ENCODE assay signal across 5 fruit fly cellular contexts in genomic region chrX:16391397-16391796, dm6.
TF ChIP-seq lines count a peak whose summit lies in the region.

TSS of gene TH1 (minus strand) at chrX:16391438.
TSS of gene mei-41 (plus strand) at chrX:16391698.

- TF ChIP-seq CTCF in whole organism, embryonic (GFP tag; optimal IDR thresholded peaks at IDR 0.05; lab: Kevin White, UChicago): peak; percentile 6

TF ChIP-seq in whole organism, adult, 20 proteins besides CTCF, POLR2A, EP300 and RAD21 (continues in another document):
- TF ChIP-seq pad (GFP tag; optimal IDR thresholded peaks at IDR 0.05; lab: Kevin White, UChicago) (peak; percentile 63), bab1 (GFP tag; optimal IDR thresholded peaks at IDR 0.05; lab: Kevin White, UChicago) (peak; percentile 86), cnc (optimal IDR thresholded peaks at IDR 0.05; lab: Kevin White, UChicago) (no peak), CG11617 (GFP tag; optimal IDR thresholded peaks at IDR 0.05; lab: Kevin White, UChicago) (peak; percentile 81), tj (GFP tag; optimal IDR thresholded peaks at IDR 0.05; lab: Kevin White, UChicago) (peak; percentile 61), cic (GFP tag; optimal IDR thresholded peaks at IDR 0.05; lab: Kevin White, UChicago) (no peak), CG1620 (GFP tag; optimal IDR thresholded peaks at IDR 0.05; lab: Kevin White, UChicago) (peak; percentile 67), toe (GFP tag; optimal IDR thresholded peaks at IDR 0.05; lab: Kevin White, UChicago) (no peak), Hr96 (GFP tag; optimal IDR thresholded peaks at IDR 0.05; lab: Kevin White, UChicago) (no peak), CG7045 (GFP tag; optimal IDR thresholded peaks at IDR 0.05; lab: Kevin White, UChicago) (peak; percentile 65), CG12768 (GFP tag; optimal IDR thresholded peaks at IDR 0.05; lab: Kevin White, UChicago) (peak; percentile 59), Crg-1 (GFP tag; optimal IDR thresholded peaks at IDR 0.05; lab: Kevin White, UChicago) (peak; percentile 58), Mnt (GFP tag; optimal IDR thresholded peaks at IDR 0.05; lab: Kevin White, UChicago) (peak; percentile 68), CG33017 (tag; optimal IDR thresholded peaks at IDR 0.05; lab: Kevin White, UChicago) (peak; percentile 48), CG5204 (GFP tag; optimal IDR thresholded peaks at IDR 0.05; lab: Kevin White, UChicago) (no peak), kay (GFP tag; lab: Kevin White, UChicago; ENCODE audit: borderline replicate concordance) (no peak), ovo (GFP tag; optimal IDR thresholded peaks at IDR 0.05; lab: Kevin White, UChicago) (peak; percentile 62), Clk (GFP tag; optimal IDR thresholded peaks at IDR 0.05; lab: Kevin White, UChicago) (peak; percentile 64)

TF ChIP-seq in whole organism, embryonic, 481 proteins besides CTCF, POLR2A, EP300 and RAD21 (continues in another document):
- TF ChIP-seq CG32532 (GFP tag; IDR thresholded peaks at IDR 0.05; lab: Robert Waterston, UW): peak; percentile 96
- TF ChIP-seq stc (GFP tag; IDR thresholded peaks at IDR 0.05; lab: Robert Waterston, UW): peak; percentile 89
- TF ChIP-seq salm (tag; optimal IDR thresholded peaks at IDR 0.05; lab: Kevin White, UChicago): peak; percentile 73
- TF ChIP-seq MESR4 (GFP tag; optimal IDR thresholded peaks at IDR 0.05; lab: Kevin White, UChicago): no peak
- TF ChIP-seq wek (GFP tag; optimal IDR thresholded peaks at IDR 0.05; lab: Kevin White, UChicago): no peak
- TF ChIP-seq CG31441 (GFP tag; IDR thresholded peaks at IDR 0.05; lab: Robert Waterston, UW): no peak; the same call in none of the 2 replicates
- peak; percentile 96 for TF ChIP-seq Awh (GFP tag; IDR thresholded peaks at IDR 0.05; lab: Robert Waterston, UW)
- TF ChIP-seq NC2β (GFP tag; optimal IDR thresholded peaks at IDR 0.05; lab: Kevin White, UChicago): peak; percentile 27
- TF ChIP-seq CoRest (tag; optimal IDR thresholded peaks at IDR 0.05; lab: Kevin White, UChicago): peak; percentile 96
- TF ChIP-seq z (GFP tag; IDR thresholded peaks at IDR 0.05; lab: Robert Waterston, UW): no peak
- TF ChIP-seq BEAF-32 (GFP tag; optimal IDR thresholded peaks at IDR 0.05; lab: Kevin White, UChicago): peak; percentile 63
- TF ChIP-seq CG4404 (GFP tag; IDR thresholded peaks at IDR 0.05; lab: Robert Waterston, UW): peak; percentile 95
- no peak for TF ChIP-seq CG15011 (GFP tag; optimal IDR thresholded peaks at IDR 0.05; lab: Kevin White, UChicago)
- peak; percentile 19 for TF ChIP-seq Atf-2 (GFP tag; optimal IDR thresholded peaks at IDR 0.05; lab: Kevin White, UChicago)
- peak; percentile 83 for TF ChIP-seq CG18619 (GFP tag; optimal IDR thresholded peaks at IDR 0.05; lab: Kevin White, UChicago)
- peak; percentile 43 for TF ChIP-seq CG9609 (GFP tag; optimal IDR thresholded peaks at IDR 0.05; lab: Kevin White, UChicago)
- TF ChIP-seq Hr78 (GFP tag; optimal IDR thresholded peaks at IDR 0.05; lab: Kevin White, UChicago): no peak
- TF ChIP-seq D19B (GFP tag; optimal IDR thresholded peaks at IDR 0.05; lab: Kevin White, UChicago): no peak
- TF ChIP-seq pb (GFP tag; optimal IDR thresholded peaks at IDR 0.05; lab: Kevin White, UChicago): no peak

TF ChIP-seq in whole organism, prepupa, 60 proteins besides CTCF, POLR2A, EP300 and RAD21 (continues in another document):
- TF ChIP-seq Blimp-1 (GFP tag; optimal IDR thresholded peaks at IDR 0.05; lab: Kevin White, UChicago): no peak
- TF ChIP-seq Lpt (GFP tag; optimal IDR thresholded peaks at IDR 0.05; lab: Kevin White, UChicago): peak; percentile 58
- peak; percentile 95 for TF ChIP-seq eg (GFP tag; IDR thresholded peaks at IDR 0.05; lab: Robert Waterston, UW)
- TF ChIP-seq Eip75B (GFP tag; optimal IDR thresholded peaks at IDR 0.05; lab: Kevin White, UChicago): no peak
- TF ChIP-seq salr (GFP tag; optimal IDR thresholded peaks at IDR 0.05; lab: Kevin White, UChicago): peak in 1 of 2 experiments; percentile 65
- TF ChIP-seq CG16779 (tag; optimal IDR thresholded peaks at IDR 0.05; lab: Kevin White, UChicago): no peak
- peak; percentile 84 for TF ChIP-seq CG10631 (GFP tag; optimal IDR thresholded peaks at IDR 0.05; lab: Kevin White, UChicago)
- TF ChIP-seq CG8319 (GFP tag; optimal IDR thresholded peaks at IDR 0.05; lab: Kevin White, UChicago): no peak
- TF ChIP-seq Met (GFP tag; optimal IDR thresholded peaks at IDR 0.05; lab: Kevin White, UChicago): no peak
- no peak for TF ChIP-seq Sox14 (GFP tag; optimal IDR thresholded peaks at IDR 0.05; lab: Kevin White, UChicago)
- TF ChIP-seq svp (GFP tag; lab: Kevin White, UChicago): no peak
- peak; percentile 74 for TF ChIP-seq CG4318 (GFP tag; optimal IDR thresholded peaks at IDR 0.05; lab: Kevin White, UChicago)
- no peak for TF ChIP-seq pdm3 (GFP tag; optimal IDR thresholded peaks at IDR 0.05; lab: Kevin White, UChicago)
- TF ChIP-seq cyc (GFP tag; optimal IDR thresholded peaks at IDR 0.05; lab: Kevin White, UChicago): peak; percentile 70
- TF ChIP-seq net (GFP tag; optimal IDR thresholded peaks at IDR 0.05; lab: Kevin White, UChicago): no peak
- no peak for TF ChIP-seq Hr38 (GFP tag; optimal IDR thresholded peaks at IDR 0.05; lab: Kevin White, UChicago)
- no peak for TF ChIP-seq OdsH (GFP tag; optimal IDR thresholded peaks at IDR 0.05; lab: Kevin White, UChicago)
- TF ChIP-seq CG6808 (GFP tag; optimal IDR thresholded peaks at IDR 0.05; lab: Kevin White, UChicago): no peak
- TF ChIP-seq Eip78C (GFP tag; lab: Kevin White, UChicago): no peak
- TF ChIP-seq Eip93F (GFP tag; optimal IDR thresholded peaks at IDR 0.05; lab: Kevin White, UChicago): peak; percentile 49
- TF ChIP-seq CG8119 (GFP tag; IDR thresholded peaks at IDR 0.05; lab: Robert Waterston, UW): peak; percentile 84

TF ChIP-seq in whole organism, pupa, 21 proteins besides CTCF, POLR2A, EP300 and RAD21:
- TF ChIP-seq EcR (GFP tag; optimal IDR thresholded peaks at IDR 0.05; lab: Kevin White, UChicago): no peak
- TF ChIP-seq CG17806 (tag; optimal IDR thresholded peaks at IDR 0.05; lab: Kevin White, UChicago): peak; percentile 83
- TF ChIP-seq Ets98B (GFP tag; IDR thresholded peaks at IDR 0.05; lab: Robert Waterston, UW): peak; percentile 92
- TF ChIP-seq D1 (tag; optimal IDR thresholded peaks at IDR 0.05; lab: Kevin White, UChicago): no peak
- peak; percentile 91 for TF ChIP-seq fd96Ca (GFP tag; IDR thresholded peaks at IDR 0.05; lab: Robert Waterston, UW)
- TF ChIP-seq CG8159 (tag; optimal IDR thresholded peaks at IDR 0.05; lab: Kevin White, UChicago): peak; percentile 87
- TF ChIP-seq Snoo (tag; optimal IDR thresholded peaks at IDR 0.05; lab: Kevin White, UChicago): no peak
- TF ChIP-seq CG34367 (tag; optimal IDR thresholded peaks at IDR 0.05; lab: Kevin White, UChicago): peak; percentile 68
- TF ChIP-seq Pif1B (GFP tag; optimal IDR thresholded peaks at IDR 0.05; lab: Kevin White, UChicago): no peak
- peak; percentile 93 for TF ChIP-seq CG4496 (GFP tag; IDR thresholded peaks at IDR 0.05; lab: Robert Waterston, UW)
- peak; percentile 87 for TF ChIP-seq rn (GFP tag; IDR thresholded peaks at IDR 0.05; lab: Robert Waterston, UW)
- no peak for TF ChIP-seq CG13204 (GFP tag; optimal IDR thresholded peaks at IDR 0.05; lab: Kevin White, UChicago)
- TF ChIP-seq CG12605 (GFP tag; IDR thresholded peaks at IDR 0.05; lab: Robert Waterston, UW): peak; percentile 79
- TF ChIP-seq CG9948 (tag; optimal IDR thresholded peaks at IDR 0.05; lab: Kevin White, UChicago): peak; percentile 82
- TF ChIP-seq CG14655 (GFP tag; optimal IDR thresholded peaks at IDR 0.05; lab: Kevin White, UChicago): no peak
- TF ChIP-seq Pif1A (GFP tag; optimal IDR thresholded peaks at IDR 0.05; lab: Kevin White, UChicago): no peak
- peak; percentile 82 for TF ChIP-seq CG10348 (GFP tag; IDR thresholded peaks at IDR 0.05; lab: Robert Waterston, UW)
- TF ChIP-seq gl (tag; optimal IDR thresholded peaks at IDR 0.05; lab: Kevin White, UChicago): peak; percentile 19
- peak; percentile 88 for TF ChIP-seq CG15710 (tag; optimal IDR thresholded peaks at IDR 0.05; lab: Kevin White, UChicago)
- peak; percentile 94 for TF ChIP-seq CG32121 (GFP tag; IDR thresholded peaks at IDR 0.05; lab: Robert Waterston, UW)
- no peak for TF ChIP-seq CG8301 (tag; optimal IDR thresholded peaks at IDR 0.05; lab: Kevin White, UChicago)

TF ChIP-seq in whole organism, wandering third instar larva, 38 proteins besides CTCF, POLR2A, EP300 and RAD21:
- TF ChIP-seq CG9705 (GFP tag; optimal IDR thresholded peaks at IDR 0.05; lab: Kevin White, UChicago) (peak; percentile 70), Hr78 (GFP tag; optimal IDR thresholded peaks at IDR 0.05; lab: Kevin White, UChicago) (peak; percentile 58), N (GFP tag; optimal IDR thresholded peaks at IDR 0.05; lab: Kevin White, UChicago) (peak; percentile 82), Hnf4 (GFP tag; optimal IDR thresholded peaks at IDR 0.05; lab: Kevin White, UChicago) (no peak), dmrt93B (GFP tag; optimal IDR thresholded peaks at IDR 0.05; lab: Kevin White, UChicago) (peak; percentile 88), ey (GFP tag; optimal IDR thresholded peaks at IDR 0.05; lab: Kevin White, UChicago) (peak; percentile 62), sv (GFP tag; optimal IDR thresholded peaks at IDR 0.05; lab: Kevin White, UChicago) (peak; percentile 50), psq (GFP tag; optimal IDR thresholded peaks at IDR 0.05; lab: Kevin White, UChicago) (peak; percentile 71), OdsH (GFP tag; optimal IDR thresholded peaks at IDR 0.05; lab: Kevin White, UChicago) (peak; percentile 44), Sp1 (GFP tag; optimal IDR thresholded peaks at IDR 0.05; lab: Kevin White, UChicago) (peak; percentile 83), br (GFP tag; optimal IDR thresholded peaks at IDR 0.05; lab: Kevin White, UChicago) (no peak), Dfd (GFP tag; optimal IDR thresholded peaks at IDR 0.05; lab: Kevin White, UChicago) (no peak), HLH106 (tag; optimal IDR thresholded peaks at IDR 0.05; lab: Kevin White, UChicago) (peak; percentile 94), usp (GFP tag; optimal IDR thresholded peaks at IDR 0.05; lab: Kevin White, UChicago) (no peak), Rel (GFP tag; optimal IDR thresholded peaks at IDR 0.05; lab: Kevin White, UChicago) (peak; percentile 26), Rel (tag; optimal IDR thresholded peaks at IDR 0.05; lab: Kevin White, UChicago) (no peak), Vsx2 (GFP tag; optimal IDR thresholded peaks at IDR 0.05; lab: Kevin White, UChicago; ENCODE audit: partially characterized antibody) (no peak), Abd-B (GFP tag; optimal IDR thresholded peaks at IDR 0.05; lab: Kevin White, UChicago) (peak; percentile 67)
